Worm (Caenorhabditis elegans): ENCODE results near the gene pept-2.

Gene pept-2

DNA sequence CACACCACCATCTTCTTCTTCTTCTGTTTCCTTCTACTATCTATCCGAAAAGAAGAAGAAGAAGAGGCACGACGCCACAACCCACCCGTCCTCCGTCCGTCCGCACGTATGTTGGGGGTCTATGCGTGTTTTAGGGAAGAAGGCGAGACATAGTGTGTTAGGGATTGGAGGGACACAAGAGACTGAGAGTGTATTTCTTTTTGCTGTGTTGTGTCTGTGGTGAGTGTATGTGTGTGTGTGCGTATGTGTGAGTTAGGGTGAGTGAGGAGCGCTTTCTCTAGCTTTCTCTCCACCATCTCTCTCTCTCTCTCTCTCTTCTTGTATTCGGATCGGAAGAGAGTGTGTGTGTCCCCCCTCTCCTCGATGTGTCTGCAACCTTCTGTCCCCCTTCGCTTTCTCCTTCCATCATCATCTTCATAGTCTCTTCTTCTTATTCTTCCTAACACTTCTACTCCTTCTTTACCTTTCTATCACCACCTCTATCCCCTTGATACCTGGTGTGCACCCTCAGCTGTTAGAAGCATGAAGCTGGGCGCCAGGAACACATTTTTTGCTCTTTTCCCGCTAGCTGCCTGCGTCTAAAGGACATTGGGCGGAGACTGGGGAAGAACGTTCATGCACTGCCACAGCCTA is 31.3 kb downstream of the pept-2 start:
- TF ChIP-seq unc-39 (tag; optimal IDR thresholded peaks at IDR 0.05): peak; percentile 73
- TF ChIP-seq nhr-76 (tag; optimal IDR thresholded peaks at IDR 0.05): no peak
- TF ChIP-seq ces-1 (GFP tag; optimal IDR thresholded peaks at IDR 0.05): peak; percentile 76
- no peak for TF ChIP-seq flh-1 (GFP tag; optimal IDR thresholded peaks at IDR 0.05)
- peak; percentile 7 for TF ChIP-seq elt-3 (tag; optimal IDR thresholded peaks at IDR 0.05)
- TF ChIP-seq sem-2 (GFP tag; optimal IDR thresholded peaks at IDR 0.05): no peak
- TF ChIP-seq tbx-8 (GFP tag; optimal IDR thresholded peaks at IDR 0.05): peak; percentile 3
- TF ChIP-seq lsy-2 (tag; optimal IDR thresholded peaks at IDR 0.05): peak; percentile 71
- peak; percentile 61 for TF ChIP-seq elt-1 (tag; optimal IDR thresholded peaks at IDR 0.05; ENCODE audit: borderline replicate concordance, insufficient read depth)
- no peak for TF ChIP-seq zip-8 (tag; optimal IDR thresholded peaks at IDR 0.05)
- TF ChIP-seq drap-1 (GFP tag; optimal IDR thresholded peaks at IDR 0.05): peak; percentile 48
- peak; percentile 63 for TF ChIP-seq hlh-1 (tag; optimal IDR thresholded peaks at IDR 0.05)
- TF ChIP-seq cnd-1 (tag; optimal IDR thresholded peaks at IDR 0.05): peak; percentile 42
- no peak for TF ChIP-seq ceh-39 (tag; optimal IDR thresholded peaks at IDR 0.05)
- TF ChIP-seq nhr-28 (tag; optimal IDR thresholded peaks at IDR 0.05): no peak
- TF ChIP-seq mls-2 (tag; optimal IDR thresholded peaks at IDR 0.05): peak; percentile 61
- peak; percentile 80 for TF ChIP-seq nhr-237 (tag; optimal IDR thresholded peaks at IDR 0.05)
- TF ChIP-seq ceh-43 (GFP tag; optimal IDR thresholded peaks at IDR 0.05): no peak
- no peak for TF ChIP-seq lin-32 (GFP tag; optimal IDR thresholded peaks at IDR 0.05)
- peak; percentile 77 for TF ChIP-seq blmp-1 (tag; optimal IDR thresholded peaks at IDR 0.05)
- no peak for TF ChIP-seq nhr-12 (tag; optimal IDR thresholded peaks at IDR 0.05)
- no peak for TF ChIP-seq bed-3 (GFP tag; optimal IDR thresholded peaks at IDR 0.05)
- no peak for TF ChIP-seq lin-13 (tag; optimal IDR thresholded peaks at IDR 0.05)
- peak; percentile 92 for TF ChIP-seq ham-2 (GFP tag; optimal IDR thresholded peaks at IDR 0.05)
- no peak for TF ChIP-seq snpc-4 (tag; optimal IDR thresholded peaks at IDR 0.05)
- peak; percentile 81 for TF ChIP-seq mep-1 (tag; optimal IDR thresholded peaks at IDR 0.05)
- TF ChIP-seq nhr-2 (tag; optimal IDR thresholded peaks at IDR 0.05): peak; percentile 63
- peak; percentile 57 for TF ChIP-seq ceh-83 (GFP tag; optimal IDR thresholded peaks at IDR 0.05)
- peak; percentile 90 for TF ChIP-seq unc-120 (tag; optimal IDR thresholded peaks at IDR 0.05; ENCODE audit: poor library complexity, severe bottlenecking)
- TF ChIP-seq pha-4 (tag; optimal IDR thresholded peaks at IDR 0.05): peak; percentile 90
- no peak for TF ChIP-seq mab-5 (tag; optimal IDR thresholded peaks at IDR 0.05)
- peak; percentile 77 for TF ChIP-seq sptf-1 (tag; optimal IDR thresholded peaks at IDR 0.05)
- peak; percentile 88 for TF ChIP-seq unc-62 (GFP tag; optimal IDR thresholded peaks at IDR 0.05)
- TF ChIP-seq M03D4.4 (tag; optimal IDR thresholded peaks at IDR 0.05): peak; percentile 72
- peak; percentile 84 for TF ChIP-seq ztf-11 (tag; optimal IDR thresholded peaks at IDR 0.05)

DNA sequence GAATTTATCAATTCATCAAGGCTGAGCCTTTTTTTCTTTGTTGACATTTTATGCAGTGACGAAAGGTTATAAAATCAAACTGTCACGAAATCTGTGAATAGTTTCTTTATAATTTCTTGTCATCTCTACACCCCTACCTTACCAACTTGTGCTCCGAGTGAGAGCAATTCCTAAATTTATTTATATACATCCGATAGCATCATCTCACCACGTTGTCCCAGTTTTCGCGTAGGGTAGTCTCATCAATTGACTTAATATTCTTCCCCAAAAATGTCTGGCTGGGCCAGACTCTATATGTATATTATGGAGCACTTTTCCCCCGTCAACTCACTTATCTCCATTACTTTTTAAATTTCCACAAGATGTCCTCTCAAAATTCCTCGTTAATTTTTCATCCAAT is 34.9 kb downstream of the pept-2 start:
- TF ChIP-seq ham-2 (GFP tag; optimal IDR thresholded peaks at IDR 0.05) (no peak), hlh-1 (tag; optimal IDR thresholded peaks at IDR 0.05) (no peak), zip-8 (tag; optimal IDR thresholded peaks at IDR 0.05) (no peak), unc-62 (GFP tag; optimal IDR thresholded peaks at IDR 0.05) (no peak), sem-2 (GFP tag; optimal IDR thresholded peaks at IDR 0.05) (no peak), nhr-76 (tag; optimal IDR thresholded peaks at IDR 0.05) (no peak), cnd-1 (tag; optimal IDR thresholded peaks at IDR 0.05) (no peak)

DNA sequence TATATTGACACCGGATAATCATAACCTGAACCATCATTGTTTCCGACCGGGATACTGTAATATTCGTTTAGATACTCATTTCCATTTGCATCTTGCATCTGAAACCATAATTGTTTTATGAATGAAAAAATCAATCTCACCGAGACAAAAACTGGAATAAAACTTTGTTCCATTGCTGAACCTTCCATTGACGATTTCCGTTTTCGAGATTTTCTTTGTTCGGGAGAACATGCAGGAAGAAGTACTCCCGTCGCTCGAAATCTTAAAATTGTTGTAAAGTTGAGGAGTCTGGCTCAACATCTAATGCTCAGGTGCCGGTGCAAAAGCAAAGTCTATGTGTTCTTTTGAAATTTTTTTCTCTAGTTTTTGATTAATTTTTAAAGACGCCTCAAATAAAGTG is 35.6 kb downstream of the pept-2 start:
- TF ChIP-seq ceh-83 (GFP tag; optimal IDR thresholded peaks at IDR 0.05): no peak
- no peak for TF ChIP-seq unc-39 (tag; optimal IDR thresholded peaks at IDR 0.05)
- TF ChIP-seq lin-32 (GFP tag; optimal IDR thresholded peaks at IDR 0.05): no peak
- TF ChIP-seq ces-1 (GFP tag; optimal IDR thresholded peaks at IDR 0.05): no peak
- TF ChIP-seq nhr-76 (tag; optimal IDR thresholded peaks at IDR 0.05): no peak
- TF ChIP-seq nhr-12 (tag; optimal IDR thresholded peaks at IDR 0.05): no peak
- TF ChIP-seq sem-2 (GFP tag; optimal IDR thresholded peaks at IDR 0.05): no peak

DNA sequence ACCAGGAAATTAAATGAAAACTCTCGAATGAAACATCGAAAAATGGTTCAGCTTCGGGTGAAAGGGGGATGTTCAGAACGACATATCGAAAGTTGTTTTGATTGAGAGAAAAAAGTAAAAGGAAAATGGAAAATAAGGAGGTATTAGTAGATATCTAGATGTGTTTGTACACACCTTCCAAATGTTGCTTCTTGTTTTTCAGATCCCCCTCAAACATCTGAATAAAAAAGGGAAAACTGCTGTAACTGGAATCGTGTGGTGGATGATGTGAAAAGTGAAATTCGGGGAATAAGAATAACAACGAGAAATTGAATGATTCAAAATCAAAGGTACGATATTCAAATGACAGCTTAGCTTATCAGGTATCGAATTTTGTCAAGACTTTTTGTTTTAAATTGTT is 37.6 kb downstream of the pept-2 start, which contains the start of gene npax-3:
Gene npax-3 (minus strand): TSS at position 101 of the 400 bp plus-strand sequence.
- no peak for TF ChIP-seq unc-120 (tag; optimal IDR thresholded peaks at IDR 0.05; ENCODE audit: poor library complexity, severe bottlenecking)
- TF ChIP-seq tbx-8 (GFP tag; optimal IDR thresholded peaks at IDR 0.05): no peak
- TF ChIP-seq ceh-39 (tag; optimal IDR thresholded peaks at IDR 0.05): no peak
- TF ChIP-seq mab-5 (tag; optimal IDR thresholded peaks at IDR 0.05): no peak
- TF ChIP-seq unc-39 (tag; optimal IDR thresholded peaks at IDR 0.05): no peak
- TF ChIP-seq nhr-76 (tag; optimal IDR thresholded peaks at IDR 0.05): no peak
- TF ChIP-seq flh-1 (GFP tag; optimal IDR thresholded peaks at IDR 0.05): no peak
- TF ChIP-seq sem-2 (GFP tag; optimal IDR thresholded peaks at IDR 0.05): no peak
- TF ChIP-seq blmp-1 (tag; optimal IDR thresholded peaks at IDR 0.05): no peak
- TF ChIP-seq ham-2 (GFP tag; optimal IDR thresholded peaks at IDR 0.05): no peak
- TF ChIP-seq nhr-2 (tag; optimal IDR thresholded peaks at IDR 0.05): no peak
- no peak for TF ChIP-seq unc-62 (GFP tag; optimal IDR thresholded peaks at IDR 0.05)
- no peak for TF ChIP-seq M03D4.4 (tag; optimal IDR thresholded peaks at IDR 0.05)
